Worm (Caenorhabditis elegans) whole organism, midembryonic: Measurements from ENCODE around the gene dbl-1.

ENCODE experiments used
- cog-1 ChIP-seq: sonication (generic microtip); optimal IDR thresholded peaks from 2 replicates; lab custom pipeline; 2016; ENCODE audit warnings: missing genetic modification characterization, missing compliant biosample characterization
- flt-1 ChIP-seq: fragments of 200-800 bp; sonication (Bioruptor generic); IDR thresholded peaks from 2 replicates; pipeline ENCODE4 v1.3.6; 2022; ENCODE audit warnings: missing genetic modification characterization, missing compliant biosample characterization
- klf-2 ChIP-seq: fragments of 200-800 bp; sonication (Bioruptor generic); conservative IDR thresholded peaks from 2 replicates; pipeline ENCODE4 v1.3.6; 2022; ENCODE audit warnings: missing genetic modification reagents, missing genetic modification characterization, missing compliant biosample characterization
- ref-1 ChIP-seq: fragments of 200-800 bp; sonication (Bioruptor generic); conservative IDR thresholded peaks from 2 replicates; pipeline ENCODE4 v1.3.6; 2022; ENCODE audit warnings: missing genetic modification reagents, missing genetic modification characterization, missing compliant biosample characterization
- ztf-29 ChIP-seq: fragments of 200-800 bp; sonication (Bioruptor generic); IDR thresholded peaks from 2 replicates; pipeline ENCODE4 v1.3.6; 2022; ENCODE audit warnings: missing genetic modification reagents, missing genetic modification characterization, missing compliant biosample characterization

DNA sequence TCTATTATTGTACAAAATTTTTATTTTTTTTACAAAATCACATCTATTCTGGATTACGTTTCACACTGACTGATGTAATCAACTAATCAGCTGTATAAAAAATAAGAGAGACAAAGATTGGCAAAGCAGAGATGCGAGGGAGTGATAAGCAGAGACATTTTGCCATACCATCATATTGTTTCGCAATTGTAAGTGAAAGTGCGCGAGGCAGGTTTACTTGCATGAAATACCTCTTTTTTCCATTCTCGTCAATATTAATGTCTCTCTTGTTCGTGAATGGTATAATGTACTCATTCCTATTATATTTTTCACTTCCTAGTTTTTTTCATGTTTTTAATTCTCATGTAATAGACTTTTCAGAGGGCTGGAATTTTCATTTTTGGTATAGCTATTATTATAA is 21.1 kb upstream of the dbl-1 start:
- TF ChIP-seq cog-1 (tag; lab: Kevin White, UChicago) (no peak), ztf-29 (GFP tag; lab: Robert Waterston, UW) (no peak), klf-2 (no peak), ref-1 (GFP tag; lab: Robert Waterston, UW) (no peak), flt-1 (no peak)
